Worm (Caenorhabditis elegans) whole organism, L4 larva: Measurements from ENCODE around the gene mdt-6.

ENCODE experiments used
- D1046.2 ChIP-seq: fragments of 200-800 bp; sonication (Bioruptor generic); IDR thresholded peaks from 2 replicates; pipeline ENCODE4 v1.3.6; 2022; ENCODE audit warnings: missing genetic modification characterization, missing compliant biosample characterization
- F10B5.3 ChIP-seq: sonication (generic microtip); optimal IDR thresholded peaks from 2 replicates; lab custom pipeline; 2016; ENCODE audit warnings: mild to moderate bottlenecking, missing genetic modification characterization, missing compliant biosample characterization
- F44E2.7 ChIP-seq: fragments of 200-800 bp; sonication (Bioruptor generic); IDR thresholded peaks from 2 replicates; pipeline ENCODE4 v2.1.2; 2022; ENCODE audit warnings: missing genetic modification characterization, missing compliant biosample characterization
- T20F7.1 ChIP-seq: fragments of 200-800 bp; sonication (Bioruptor generic); optimal IDR thresholded peaks from 2 replicates; lab custom pipeline; 2018; ENCODE audit warnings: mild to moderate bottlenecking, missing genetic modification characterization, missing compliant biosample characterization
- T26A8.4 ChIP-seq: fragments of 200-800 bp; sonication (Bioruptor generic); IDR thresholded peaks from 2 replicates; pipeline ENCODE4 v1.3.6; 2022; ENCODE audit warnings: missing genetic modification characterization, missing compliant biosample characterization
- ZK546.5 ChIP-seq, 2 experiments: sonication (generic microtip); optimal IDR thresholded peaks; 2 replicates each; lab custom pipeline; 2017; ENCODE audit warnings: missing biosample characterization in 2 of 2, missing genetic modification characterization in 2 of 2
- attf-4 ChIP-seq: sonication (generic microtip); optimal IDR thresholded peaks from 3 replicates; lab custom pipeline; 2017; ENCODE audit warnings: missing biosample characterization, missing genetic modification characterization
- ceh-44 ChIP-seq: fragments of 200-800 bp; sonication (Bioruptor generic); IDR thresholded peaks from 2 replicates; pipeline ENCODE4 v1.3.6; 2022; ENCODE audit warnings: missing genetic modification reagents, missing genetic modification characterization, missing compliant biosample characterization
- ceh-62 ChIP-seq: sonication (generic microtip); optimal IDR thresholded peaks from 2 replicates; lab custom pipeline; 2017; ENCODE audit warnings: missing biosample characterization, missing genetic modification characterization
- ces-1 ChIP-seq: fragments of 150-350 bp; sonication (generic microtip); optimal IDR thresholded peaks from 4 replicates; lab custom pipeline; 2014; ENCODE audit warnings: missing biosample characterization, missing genetic modification reagents, missing genetic modification characterization
- dmd-6 ChIP-seq: fragments of 200-800 bp; sonication (Bioruptor generic); IDR thresholded peaks from 2 replicates; pipeline ENCODE4 v1.3.6; 2022; ENCODE audit warnings: missing genetic modification reagents, missing genetic modification characterization, missing compliant biosample characterization
- dmd-9 ChIP-seq: fragments of 200-800 bp; sonication (Bioruptor generic); IDR thresholded peaks from 2 replicates; pipeline ENCODE4 v1.3.6; 2022; ENCODE audit warnings: missing genetic modification reagents, missing genetic modification characterization, missing compliant biosample characterization
- duxl-1 ChIP-seq: sonication (generic microtip); optimal IDR thresholded peaks from 2 replicates; lab custom pipeline; 2016; ENCODE audit warnings: mild to moderate bottlenecking, missing genetic modification characterization, moderate library complexity, missing compliant biosample characterization; ENCODE audit not compliant: poor library complexity
- dve-1 ChIP-seq: sonication (generic microtip); optimal IDR thresholded peaks from 2 replicates; lab custom pipeline; 2017; ENCODE audit warnings: antibody characterized with exemption, mild to moderate bottlenecking, missing genetic modification characterization, missing compliant biosample characterization; ENCODE audit not compliant: insufficient read depth
- egl-27 ChIP-seq: sonication (generic microtip); optimal IDR thresholded peaks from 3 replicates; lab custom pipeline; 2017; ENCODE audit warnings: missing biosample characterization, missing genetic modification reagents, missing genetic modification characterization
- egl-43 ChIP-seq: fragments of 200-800 bp; sonication (Bioruptor generic); IDR thresholded peaks from 2 replicates; pipeline ENCODE4 v1.3.6; 2022; ENCODE audit warnings: missing genetic modification reagents, missing genetic modification characterization, missing compliant biosample characterization
- hif-1 ChIP-seq, 2 experiments: sonication (generic microtip); optimal IDR thresholded peaks; 2 replicates each; lab custom pipeline; 2016 to 2017; ENCODE audit warnings: missing compliant biosample characterization in 2 of 2, missing genetic modification characterization in 2 of 2, missing genetic modification reagents in 2 of 2, missing genotype in 2 of 2, mild to moderate bottlenecking in 1 of 2
- hlh-30 ChIP-seq: sonication (generic microtip); optimal IDR thresholded peaks from 2 replicates; lab custom pipeline; 2017; ENCODE audit warnings: antibody characterized with exemption, mild to moderate bottlenecking, missing genetic modification characterization, missing compliant biosample characterization; ENCODE audit not compliant: insufficient read depth
- hmg-1.1 ChIP-seq: fragments of 200-800 bp; sonication (Bioruptor generic); IDR thresholded peaks from 2 replicates; pipeline ENCODE4 v1.3.6; 2022; ENCODE audit warnings: missing genetic modification reagents, missing genetic modification characterization, missing compliant biosample characterization
- lim-7 ChIP-seq: fragments of 200-800 bp; sonication (Bioruptor generic); IDR thresholded peaks from 2 replicates; pipeline ENCODE4 v1.3.6; 2022; ENCODE audit warnings: missing genetic modification characterization, missing compliant biosample characterization
- lin-1 ChIP-seq: fragments of 200-800 bp; sonication (Bioruptor generic); IDR thresholded peaks from 2 replicates; pipeline ENCODE4 v1.3.6; 2022; ENCODE audit warnings: missing genetic modification reagents, missing genetic modification characterization, missing compliant biosample characterization
- lin-15B ChIP-seq: fragments of 150-350 bp; sonication (generic microtip); optimal IDR thresholded peaks from 3 replicates; lab custom pipeline; 2014; ENCODE audit warnings: missing biosample characterization, missing genetic modification characterization
- lin-39 ChIP-seq: fragments of 150-350 bp; optimal IDR thresholded peaks from 2 replicates; lab custom pipeline; 2014; ENCODE audit warnings: missing biosample characterization, missing genetic modification reagents, missing genetic modification characterization
- madf-5 ChIP-seq, 2 experiments: fragments of 200-800 bp; sonication (Bioruptor generic); IDR thresholded peaks; 2 replicates each; pipeline ENCODE4 v1.3.6; 2022; ENCODE audit warnings: missing compliant biosample characterization in 2 of 2, missing genetic modification characterization in 2 of 2
- mdl-1 ChIP-seq, 2 experiments: fragments of 150-350 bp in 1 of 2; sonication (generic microtip) in 1 of 2; optimal IDR thresholded peaks; 2 replicates each; lab custom pipeline; 2014 to 2017; ENCODE audit warnings: missing biosample characterization in 2 of 2, missing genetic modification characterization in 2 of 2
- mes-2 ChIP-seq: sonication (generic microtip); optimal IDR thresholded peaks from 2 replicates; lab custom pipeline; 2016; ENCODE audit warnings: missing genotype, mild to moderate bottlenecking, missing genetic modification characterization, missing compliant biosample characterization; ENCODE audit not compliant: poor library complexity, severe bottlenecking
- mxl-3 ChIP-seq: fragments of 200-800 bp; sonication (Bioruptor generic); optimal IDR thresholded peaks from 2 replicates; lab custom pipeline; 2018; ENCODE audit warnings: mild to moderate bottlenecking, missing genetic modification characterization, missing compliant biosample characterization
- nhr-10 ChIP-seq: fragments of 150-350 bp; optimal IDR thresholded peaks from 2 replicates; lab custom pipeline; 2014; ENCODE audit warnings: missing biosample characterization, missing genetic modification characterization
- nhr-102 ChIP-seq: sonication (generic microtip); optimal IDR thresholded peaks from 2 replicates; lab custom pipeline; 2016; ENCODE audit warnings: mild to moderate bottlenecking, missing genetic modification characterization, moderate library complexity, missing compliant biosample characterization
- nhr-11 ChIP-seq: fragments of 150-350 bp; optimal IDR thresholded peaks from 2 replicates; lab custom pipeline; 2014; ENCODE audit warnings: missing biosample characterization, missing genetic modification characterization
- nhr-42 ChIP-seq: fragments of 200-800 bp; sonication (Bioruptor generic); IDR thresholded peaks from 2 replicates; pipeline ENCODE4 v1.3.6; 2022; ENCODE audit warnings: missing genetic modification characterization, missing compliant biosample characterization
- rbr-2 ChIP-seq: sonication (generic microtip); optimal IDR thresholded peaks from 2 replicates; lab custom pipeline; 2016; ENCODE audit warnings: missing genotype, missing genetic modification characterization, missing compliant biosample characterization
- sdz-12 ChIP-seq: fragments of 200-800 bp; sonication (Bioruptor generic); optimal IDR thresholded peaks from 2 replicates; lab custom pipeline; 2018; ENCODE audit warnings: mild to moderate bottlenecking, missing genetic modification characterization, missing compliant biosample characterization
- set-16 ChIP-seq: fragments of 200-800 bp; sonication (Bioruptor generic); IDR thresholded peaks from 2 replicates; pipeline ENCODE4 v1.3.6; 2022; ENCODE audit warnings: missing genetic modification reagents, missing genetic modification characterization, missing compliant biosample characterization
- snpc-1.2 ChIP-seq: fragments of 200-800 bp; sonication (Bioruptor generic); IDR thresholded peaks from 2 replicates; pipeline ENCODE4 v1.3.6; 2022; ENCODE audit warnings: missing genetic modification reagents, missing genetic modification characterization, missing compliant biosample characterization
- snpc-4 ChIP-seq: fragments of 150-350 bp; optimal IDR thresholded peaks from 2 replicates; lab custom pipeline; 2014; ENCODE audit warnings: missing biosample characterization, missing genetic modification characterization
- spr-3 ChIP-seq: fragments of 200-800 bp; sonication (Bioruptor generic); optimal IDR thresholded peaks from 2 replicates; lab custom pipeline; 2018; ENCODE audit warnings: mild to moderate bottlenecking, missing genetic modification characterization, missing compliant biosample characterization
- tag-97 ChIP-seq: fragments of 200-800 bp; sonication (Bioruptor generic); IDR thresholded peaks from 2 replicates; pipeline ENCODE4 v1.3.6; 2022; ENCODE audit warnings: missing genetic modification characterization, missing compliant biosample characterization
- tra-1 ChIP-seq: fragments of 200-800 bp; sonication (Bioruptor generic); IDR thresholded peaks from 2 replicates; pipeline ENCODE4 v1.3.6; 2022; ENCODE audit warnings: missing genetic modification reagents, missing genetic modification characterization, missing compliant biosample characterization
- zag-1 ChIP-seq: fragments of 150-350 bp; optimal IDR thresholded peaks from 2 replicates; lab custom pipeline; 2014; ENCODE audit warnings: missing biosample characterization, missing genetic modification characterization
- zfp-2 ChIP-seq: sonication (generic microtip); optimal IDR thresholded peaks from 2 replicates; lab custom pipeline; 2016; ENCODE audit warnings: mild to moderate bottlenecking, missing genetic modification characterization, missing compliant biosample characterization
- zfp-3 ChIP-seq: fragments of 200-800 bp; sonication (Bioruptor generic); conservative IDR thresholded peaks from 2 replicates; pipeline ENCODE4 v1.3.6; 2022; ENCODE audit warnings: missing genetic modification reagents, missing genetic modification characterization, missing compliant biosample characterization
- zip-11 ChIP-seq: fragments of 200-800 bp; sonication (Bioruptor generic); IDR thresholded peaks from 2 replicates; pipeline ENCODE4 v1.3.6; 2022; ENCODE audit warnings: missing genetic modification characterization, missing compliant biosample characterization
- ztf-11 ChIP-seq: fragments of 150-350 bp; optimal IDR thresholded peaks from 2 replicates; lab custom pipeline; 2014; ENCODE audit warnings: missing biosample characterization, missing genetic modification characterization

The mdt-6 gene

DNA sequence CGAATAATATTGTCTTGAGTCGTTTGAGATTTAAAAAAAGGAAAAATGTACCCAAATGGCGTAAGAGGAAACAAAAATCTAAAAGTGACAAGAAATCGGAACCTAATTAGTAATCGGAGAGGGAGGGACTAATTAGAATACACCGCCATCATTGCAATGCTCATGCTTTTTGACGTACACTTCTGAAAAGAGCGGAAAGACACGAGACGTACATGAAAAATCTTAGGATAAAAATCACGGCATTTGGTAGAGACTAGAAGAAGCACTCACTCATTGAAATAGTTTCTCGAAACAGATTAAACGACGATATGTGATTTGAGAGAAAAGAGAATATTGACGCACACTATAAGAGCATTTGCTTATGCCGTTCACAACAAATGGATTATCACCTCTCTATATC is 36.4 kb downstream of the mdt-6 start:
- TF ChIP-seq dmd-6 (GFP tag; lab: Robert Waterston, UW) (no peak), hlh-30 (tag; lab: Kevin White, UChicago) (no peak), ces-1 (GFP tag; lab: Kevin White, UChicago) (no peak), lin-1 (GFP tag; lab: Robert Waterston, UW) (no peak), T26A8.4 (GFP tag; lab: Robert Waterston, UW) (no peak), hmg-1.1 (GFP tag; lab: Robert Waterston, UW) (no peak), mdl-1 (tag; optimal IDR thresholded peaks at IDR 0.05; lab: Kevin White, UChicago) (no peak), snpc-4 (no peak), nhr-11 (tag; lab: Kevin White, UChicago) (no peak), nhr-102 (tag; lab: Kevin White, UChicago) (no peak), nhr-42 (no peak), nhr-10 (tag; lab: Kevin White, UChicago) (no peak), D1046.2 (GFP tag; lab: Robert Waterston, UW) (no peak), mxl-3 (GFP tag; lab: Kevin White, UChicago) (no peak)

DNA sequence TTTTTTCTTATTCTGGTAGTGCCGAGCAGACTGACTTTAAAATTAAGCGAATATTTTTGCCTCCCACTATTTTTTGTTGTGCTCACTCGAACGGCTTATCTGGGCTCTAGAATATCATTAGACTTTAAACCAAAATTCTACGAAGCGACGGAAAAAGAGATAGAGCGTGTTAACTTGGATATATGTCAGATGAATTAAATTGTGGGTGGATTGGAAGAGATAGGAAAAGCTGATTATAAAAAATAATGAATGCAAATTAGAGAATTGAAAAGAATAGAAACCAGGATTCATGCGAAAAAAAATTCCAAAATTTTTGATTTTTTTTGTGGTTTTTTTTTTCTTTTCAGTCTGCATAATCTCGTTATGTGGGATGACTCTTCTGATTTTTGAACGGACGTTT is 37.7 kb downstream of the mdt-6 start, which contains the start of gene F20A1.4:
Gene F20A1.4 (minus strand): TSS at position 101 of the 400 bp plus-strand sequence.
- TF ChIP-seq spr-3: no peak
- no peak for TF ChIP-seq set-16
- no peak for TF ChIP-seq dmd-9 (GFP tag; lab: Robert Waterston, UW)
- no peak for TF ChIP-seq tag-97 (GFP tag; lab: Robert Waterston, UW)
- no peak for TF ChIP-seq lim-7 (GFP tag; lab: Robert Waterston, UW)
- TF ChIP-seq lin-15B: no peak
- no peak for TF ChIP-seq egl-27 (tag; lab: Kevin White, UChicago)
- no peak for TF ChIP-seq ztf-11
- TF ChIP-seq F44E2.7 (GFP tag; lab: Robert Waterston, UW): no peak
- no peak for TF ChIP-seq ZK546.5 (tag; optimal IDR thresholded peaks at IDR 0.05; lab: Kevin White, UChicago)
- TF ChIP-seq egl-43 (GFP tag; lab: Robert Waterston, UW): no peak
- TF ChIP-seq madf-5 (GFP tag; IDR thresholded peaks at IDR 0.05; lab: Robert Waterston, UW): no peak
- no peak for TF ChIP-seq zfp-3
- TF ChIP-seq duxl-1: no peak
- TF ChIP-seq ceh-44 (GFP tag; lab: Robert Waterston, UW): no peak

DNA sequence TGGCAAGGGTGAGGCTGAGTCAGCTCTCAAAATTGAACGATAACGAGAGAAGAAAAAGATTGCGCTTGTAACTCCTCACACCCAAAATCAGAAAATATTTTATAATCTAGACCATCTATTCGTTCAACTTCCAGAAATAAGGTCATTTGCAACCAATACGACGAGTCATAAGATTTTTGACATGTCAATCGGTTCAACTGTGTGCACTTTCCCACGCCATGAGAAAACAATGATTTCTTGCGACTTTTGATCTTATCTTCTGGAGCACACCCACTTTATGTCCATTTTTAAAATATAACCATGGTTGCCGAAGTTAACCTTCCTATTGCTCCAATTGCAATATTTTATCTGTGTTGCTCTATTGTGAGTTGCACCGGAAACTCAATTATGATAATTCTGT is 42.4 kb downstream of the mdt-6 start, which contains the start of gene srsx-32:
Gene srsx-32 (plus strand): TSS at position 301 of the 400 bp plus-strand sequence.
- TF ChIP-seq F44E2.7 (GFP tag; lab: Robert Waterston, UW) (no peak), zag-1 (tag; lab: Kevin White, UChicago) (no peak), dve-1 (tag; lab: Kevin White, UChicago) (no peak), tag-97 (GFP tag; lab: Robert Waterston, UW) (no peak), T20F7.1 (GFP tag; lab: Kevin White, UChicago) (no peak), nhr-42 (no peak), tra-1 (GFP tag; lab: Robert Waterston, UW) (no peak), rbr-2 (tag; lab: Kevin White, UChicago) (no peak), hif-1 (tag; optimal IDR thresholded peaks at IDR 0.05; lab: Kevin White, UChicago) (no peak), sdz-12 (GFP tag; lab: Kevin White, UChicago) (no peak), zfp-2 (tag; lab: Kevin White, UChicago) (no peak), ceh-62 (tag; lab: Kevin White, UChicago) (no peak), egl-27 (tag; lab: Kevin White, UChicago) (no peak), mes-2 (no peak), lin-39 (tag; lab: Kevin White, UChicago) (no peak), attf-4 (no peak), snpc-1.2 (GFP tag; lab: Robert Waterston, UW) (no peak), F10B5.3 (tag; lab: Kevin White, UChicago) (no peak), dmd-9 (GFP tag; lab: Robert Waterston, UW) (no peak), zip-11 (GFP tag; lab: Robert Waterston, UW) (no peak)
